Worm (Caenorhabditis elegans): ENCODE data around the gene C01C10.2.

The C01C10.2 gene

DNA sequence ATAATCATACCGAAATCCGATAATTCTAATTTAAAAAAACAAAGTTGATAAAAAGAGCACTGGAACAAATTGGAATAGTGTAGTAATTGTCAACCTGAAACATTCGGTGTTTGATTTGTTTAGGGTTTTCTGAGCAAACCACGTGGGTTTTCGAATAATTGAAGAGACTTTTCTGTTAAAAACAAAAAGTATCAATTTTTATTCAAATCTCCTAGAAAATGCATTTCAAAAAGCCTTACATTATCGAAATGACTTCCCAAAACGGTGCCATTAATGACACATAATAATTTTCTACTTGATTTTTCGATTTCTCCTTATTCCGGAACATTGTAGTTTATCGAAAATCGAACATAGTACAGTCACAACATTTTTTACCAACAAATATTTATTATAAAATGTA lies 40.0 kb downstream of the C01C10.2 start, which contains the start of gene C10A4.13:
Gene C10A4.13 (minus strand): TSS at position 101 of the 400 bp plus-strand sequence.
- TF ChIP-seq egl-27 (tag; optimal IDR thresholded peaks at IDR 0.05) (no peak), skn-1 (tag; optimal IDR thresholded peaks at IDR 0.05) (no peak), unc-39 (tag; optimal IDR thresholded peaks at IDR 0.05) (no peak), nhr-77 (tag; optimal IDR thresholded peaks at IDR 0.05) (no peak), ztf-11 (tag; optimal IDR thresholded peaks at IDR 0.05) (no peak), R02D3.7 (tag; optimal IDR thresholded peaks at IDR 0.05) (no peak), peb-1 (tag; optimal IDR thresholded peaks at IDR 0.05) (no peak), sma-3 (GFP tag; optimal IDR thresholded peaks at IDR 0.05) (no peak), nhr-237 (tag; optimal IDR thresholded peaks at IDR 0.05) (no peak), ztf-1 (GFP tag; conservative IDR thresholded peaks at IDR 0.05) (no peak)

DNA sequence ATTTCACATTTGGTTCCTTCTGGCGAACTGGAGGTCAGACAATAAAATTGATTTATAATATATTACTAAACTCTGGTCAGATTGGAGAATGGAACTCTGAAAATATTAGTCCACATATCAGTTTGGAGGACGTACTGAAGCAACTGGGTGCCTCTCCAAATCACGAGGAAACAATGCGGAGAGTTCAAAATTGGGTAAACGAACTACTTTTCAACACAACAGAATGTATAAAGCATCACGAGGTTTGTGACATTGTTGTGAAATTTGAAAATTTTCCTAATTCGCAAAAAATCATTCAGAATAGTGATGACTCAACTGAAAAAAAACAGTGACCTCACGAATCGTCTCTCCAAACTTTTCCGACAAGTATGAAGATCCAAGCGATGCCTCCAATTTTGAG lies 44.8 kb downstream of the C01C10.2 start, which contains the start of gene gad-2:
Gene gad-2 (plus strand): TSS at position 301 of the 400 bp plus-strand sequence.
- no peak for TF ChIP-seq aly-2 (tag; optimal IDR thresholded peaks at IDR 0.05)
- no peak for TF ChIP-seq ama-1 (optimal IDR thresholded peaks at IDR 0.05)
- TF ChIP-seq mab-5 (tag; optimal IDR thresholded peaks at IDR 0.05): no peak
- TF ChIP-seq gmeb-1 (tag; optimal IDR thresholded peaks at IDR 0.05): no peak
- no peak for TF ChIP-seq nhr-25 (tag; optimal IDR thresholded peaks at IDR 0.05)
- TF ChIP-seq unc-62 (GFP tag; optimal IDR thresholded peaks at IDR 0.05): no peak
- TF ChIP-seq mbf-1 (tag; optimal IDR thresholded peaks at IDR 0.05): no peak
- TF ChIP-seq ztf-4 (tag; optimal IDR thresholded peaks at IDR 0.05): no peak

- no peak for TF ChIP-seq C34F6.9 (tag; optimal IDR thresholded peaks at IDR 0.05)
- no peak for TF ChIP-seq lin-13 (GFP tag; optimal IDR thresholded peaks at IDR 0.05)
- no peak for TF ChIP-seq ztf-1 (GFP tag; conservative IDR thresholded peaks at IDR 0.05)
These were observed 47.6 kb downstream of the C01C10.2 start, which contains the start of gene C10A4.6 for ce11 chrX:7390270-7390669. C10A4.6 (plus strand) TSS chrX:7390570.
